Worm (Caenorhabditis elegans): ENCODE data around the gene srz-5.

srz-5 gene

DNA sequence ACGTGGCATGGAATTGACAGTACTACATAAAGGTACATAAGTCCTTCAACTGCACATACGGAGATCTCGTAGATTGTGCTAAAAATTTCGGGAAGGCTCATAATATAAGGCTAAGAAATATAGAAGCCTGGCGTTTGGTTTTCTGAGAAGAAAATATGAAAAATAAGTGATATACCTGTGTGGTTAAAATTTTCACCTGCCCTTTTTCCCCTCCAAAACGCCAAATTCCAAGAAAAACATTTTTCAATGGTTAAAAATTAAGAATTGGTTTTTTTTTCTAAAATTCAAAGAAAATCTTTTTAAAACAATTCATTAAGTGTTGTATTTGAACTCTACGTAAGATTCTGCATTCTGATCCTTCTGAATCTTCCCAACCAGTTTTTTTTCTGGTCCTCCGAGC, at the start of gene srz-5:
TSS of gene srz-5 (minus strand) at position 101 of the 400 bp plus-strand sequence.
- TF ChIP-seq K09A11.1 (tag; optimal IDR thresholded peaks at IDR 0.05; ENCODE audit: insufficient read depth), result no peak
- no peak for TF ChIP-seq ceh-19 (GFP tag; optimal IDR thresholded peaks at IDR 0.05)
- TF ChIP-seq dve-1 (tag; optimal IDR thresholded peaks at IDR 0.05), result no peak
- TF ChIP-seq ceh-45 (GFP tag; IDR thresholded peaks at IDR 0.05), result no peak
- no peak for TF ChIP-seq ztf-16 (tag; optimal IDR thresholded peaks at IDR 0.05)
- TF ChIP-seq ref-2 (tag; optimal IDR thresholded peaks at IDR 0.05), result no peak
- TF ChIP-seq syd-9 (tag; optimal IDR thresholded peaks at IDR 0.05), result no peak
- no peak for TF ChIP-seq gmeb-2 (tag; optimal IDR thresholded peaks at IDR 0.05)
- TF ChIP-seq T23F11.4 (GFP tag; optimal IDR thresholded peaks at IDR 0.05), result no peak
- TF ChIP-seq rnt-1 (tag; optimal IDR thresholded peaks at IDR 0.05), result no peak
- TF ChIP-seq pha-2 (tag; optimal IDR thresholded peaks at IDR 0.05), result no peak
- TF ChIP-seq ahr-1 (tag; optimal IDR thresholded peaks at IDR 0.05), result no peak
- TF ChIP-seq madf-2 (tag; optimal IDR thresholded peaks at IDR 0.05), result no peak
- no peak for TF ChIP-seq unc-3 (GFP tag; conservative IDR thresholded peaks at IDR 0.05)
- TF ChIP-seq unc-3 (tag; optimal IDR thresholded peaks at IDR 0.05), result no peak
- TF ChIP-seq lim-6 (tag; optimal IDR thresholded peaks at IDR 0.05), result no peak
- no peak for TF ChIP-seq eyg-1 (tag; optimal IDR thresholded peaks at IDR 0.05)
- no peak for TF ChIP-seq zip-5 (tag; optimal IDR thresholded peaks at IDR 0.05)
- TF ChIP-seq unc-42 (tag; optimal IDR thresholded peaks at IDR 0.05), result no peak
- no peak for TF ChIP-seq ceh-34 (tag; optimal IDR thresholded peaks at IDR 0.05)
- TF ChIP-seq nhr-11 (tag; optimal IDR thresholded peaks at IDR 0.05), result no peak

- no peak for TF ChIP-seq lim-6 (tag; optimal IDR thresholded peaks at IDR 0.05)
- no peak for TF ChIP-seq C38D4.7 (GFP tag; optimal IDR thresholded peaks at IDR 0.05)
- no peak for TF ChIP-seq ttx-3 (tag; optimal IDR thresholded peaks at IDR 0.05)
- TF ChIP-seq unc-42 (tag; optimal IDR thresholded peaks at IDR 0.05), result no peak
- TF ChIP-seq madf-2 (tag; optimal IDR thresholded peaks at IDR 0.05), result no peak
- TF ChIP-seq nhr-232 (tag; optimal IDR thresholded peaks at IDR 0.05), result no peak
- TF ChIP-seq unc-3 (GFP tag; conservative IDR thresholded peaks at IDR 0.05), result no peak
- no peak for TF ChIP-seq unc-3 (tag; optimal IDR thresholded peaks at IDR 0.05)
- no peak for TF ChIP-seq ceh-14 (tag; optimal IDR thresholded peaks at IDR 0.05)
- no peak for TF ChIP-seq K02D7.2 (tag; optimal IDR thresholded peaks at IDR 0.05)
- no peak for TF ChIP-seq pqm-1 (tag; optimal IDR thresholded peaks at IDR 0.05)
- TF ChIP-seq ceh-18 (tag; optimal IDR thresholded peaks at IDR 0.05), result no peak
- no peak for TF ChIP-seq ama-1 (optimal IDR thresholded peaks at IDR 0.05)
- TF ChIP-seq pat-9 (tag; optimal IDR thresholded peaks at IDR 0.05), result no peak
- TF ChIP-seq ceh-24 (tag; optimal IDR thresholded peaks at IDR 0.05), result no peak
- no peak for TF ChIP-seq gmeb-2 (tag; optimal IDR thresholded peaks at IDR 0.05)
- TF ChIP-seq ceh-19 (GFP tag; optimal IDR thresholded peaks at IDR 0.05), result no peak
- TF ChIP-seq unc-55 (GFP tag; optimal IDR thresholded peaks at IDR 0.05), result no peak
- no peak for TF ChIP-seq pha-4 (tag; optimal IDR thresholded peaks at IDR 0.05)
- no peak for TF ChIP-seq ceh-30 (tag; optimal IDR thresholded peaks at IDR 0.05)
Observed at ce11 chrII:3562419-3562818, 47.9 kb upstream of the srz-5 start, which contains the start of gene W10G11.3. Gene W10G11.3, minus strand, starts transcription at chrII:3562519.

DNA sequence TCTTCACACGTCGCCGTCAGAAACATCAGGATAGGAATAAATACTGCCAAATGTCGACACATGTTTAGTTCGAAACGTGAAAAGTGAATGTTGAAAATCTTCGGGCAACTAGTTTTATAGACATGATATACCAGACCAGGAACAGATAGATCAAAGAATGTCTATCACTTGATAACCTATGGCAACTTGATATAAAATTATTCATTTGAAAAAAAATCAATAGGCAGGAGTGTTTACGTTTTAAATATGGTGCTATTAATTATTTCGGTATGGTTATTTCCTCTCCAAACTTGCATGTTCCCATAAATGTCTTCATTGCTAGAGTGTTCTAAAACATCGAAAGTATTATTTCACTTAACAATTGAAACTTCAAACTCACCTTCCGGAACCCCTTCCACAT, 47.0 kb upstream of the srz-5 start, which contains the start of gene W10G11.2:
TSS of gene W10G11.2 (minus strand) at position 101 of the 400 bp plus-strand sequence.
- TF ChIP-seq gmeb-2 (tag; optimal IDR thresholded peaks at IDR 0.05) (no peak), pha-4 (tag; optimal IDR thresholded peaks at IDR 0.05) (no peak), che-1 (tag; optimal IDR thresholded peaks at IDR 0.05) (no peak)

DNA sequence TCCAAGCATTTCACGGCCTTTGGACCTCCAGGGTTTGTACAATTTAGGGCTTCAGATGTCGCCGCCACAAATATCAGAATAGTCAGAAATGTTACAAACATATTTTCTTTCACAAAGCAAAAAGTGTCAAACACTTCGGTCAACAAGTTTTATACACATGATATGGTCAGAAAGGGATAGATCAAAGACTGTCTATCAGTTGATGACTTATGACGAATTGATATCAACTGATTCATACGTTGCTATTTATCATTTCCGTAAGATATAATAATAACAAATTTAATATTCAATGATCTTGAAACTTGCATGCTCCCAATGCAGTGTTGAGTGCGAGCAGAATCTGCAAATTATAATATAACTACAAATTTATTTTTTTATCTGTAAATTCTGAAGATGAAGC, 46.1 kb upstream of the srz-5 start, which contains the start of gene W10G11.1:
TSS of gene W10G11.1 (minus strand) at position 101 of the 400 bp plus-strand sequence.
- TF ChIP-seq K09A11.1 (tag; optimal IDR thresholded peaks at IDR 0.05; ENCODE audit: insufficient read depth) (no peak), ceh-2 (tag; optimal IDR thresholded peaks at IDR 0.05) (no peak), madf-2 (tag; optimal IDR thresholded peaks at IDR 0.05) (no peak), unc-42 (tag; optimal IDR thresholded peaks at IDR 0.05) (no peak), eyg-1 (tag; optimal IDR thresholded peaks at IDR 0.05) (no peak), fax-1 (tag; optimal IDR thresholded peaks at IDR 0.05) (no peak)

Data from whole organism, late embryonic.